Worm (Caenorhabditis elegans) whole organism, L1 larva: ENCODE results near the gene ugt-7.

ENCODE experiments used
- C04F5.9 ChIP-seq: sonication (generic microtip); optimal IDR thresholded peaks from 2 replicates; lab custom pipeline; 2016; ENCODE audit warnings: missing genetic modification characterization, missing compliant biosample characterization
- Y116A8C.19 ChIP-seq: sonication (generic microtip); optimal IDR thresholded peaks from 2 replicates; lab custom pipeline; 2016; ENCODE audit warnings: missing compliant biosample characterization, missing genetic modification characterization, borderline replicate concordance
- aly-2 ChIP-seq: fragments of 150-350 bp; optimal IDR thresholded peaks from 2 replicates; lab custom pipeline; 2014; ENCODE audit warnings: missing biosample characterization, missing genetic modification characterization
- blmp-1 ChIP-seq: fragments of 150-350 bp; optimal IDR thresholded peaks from 2 replicates; lab custom pipeline; 2014; ENCODE audit warnings: missing biosample characterization, missing genetic modification characterization
- ceh-63 ChIP-seq: fragments of 200-800 bp; sonication (Bioruptor generic); optimal IDR thresholded peaks from 2 replicates; lab custom pipeline; 2018; ENCODE audit warnings: mild to moderate bottlenecking, missing genetic modification characterization, missing compliant biosample characterization
- ceh-8 ChIP-seq: fragments of 200-800 bp; sonication (Bioruptor generic); optimal IDR thresholded peaks from 2 replicates; lab custom pipeline; 2018; ENCODE audit warnings: mild to moderate bottlenecking, missing genetic modification characterization, moderate library complexity, missing compliant biosample characterization
- dpl-1 ChIP-seq, 3 experiments: fragments of 150-350 bp in 2 of 3; sonication (generic microtip) in 1 of 3; optimal IDR thresholded peaks; 2 replicates each; lab custom pipeline; 2014 to 2017; ENCODE audit warnings: missing biosample characterization in 3 of 3, missing genetic modification characterization in 3 of 3, missing genetic modification reagents in 3 of 3
- dsc-1 ChIP-seq: sonication (generic microtip); optimal IDR thresholded peaks from 2 replicates; lab custom pipeline; 2016; ENCODE audit warnings: mild to moderate bottlenecking, missing genetic modification characterization, missing compliant biosample characterization
- efl-1 ChIP-seq, 4 experiments: fragments of 150-350 bp; optimal IDR thresholded peaks in 3 of 4; peaks in 1 of 4; 1 replicate in 1 of 4; 2 replicates in 3 of 4; lab custom pipeline; 2014; ENCODE audit warnings: missing biosample characterization in 2 of 4, missing genetic modification characterization in 2 of 4, missing genetic modification reagents in 2 of 4
- egl-13 ChIP-seq: sonication (generic microtip); optimal IDR thresholded peaks from 2 replicates; lab custom pipeline; 2016; ENCODE audit warnings: missing genotype, missing genetic modification reagents, missing genetic modification characterization, missing compliant biosample characterization
- elt-2 ChIP-seq: sonication (generic microtip); optimal IDR thresholded peaks from 2 replicates; lab custom pipeline; 2016; ENCODE audit warnings: missing genetic modification characterization, mild to moderate bottlenecking, inconsistent platforms, missing compliant biosample characterization, missing genetic modification reagents
- ets-5 ChIP-seq: fragments of 200-800 bp; sonication (Bioruptor generic); IDR thresholded peaks from 2 replicates; pipeline ENCODE4 v1.3.6; 2022; ENCODE audit warnings: missing genetic modification characterization, missing compliant biosample characterization
- hlh-17 ChIP-seq: fragments of 200-800 bp; sonication (Bioruptor generic); optimal IDR thresholded peaks from 2 replicates; lab custom pipeline; 2018; ENCODE audit warnings: missing genetic modification characterization, mild to moderate bottlenecking, missing compliant biosample characterization, moderate library complexity, borderline replicate concordance
- hpl-2 ChIP-seq: fragments of 150-350 bp; optimal IDR thresholded peaks from 2 replicates; lab custom pipeline; 2014; ENCODE audit warnings: missing biosample characterization, missing genetic modification reagents, missing genetic modification characterization
- isw-1 ChIP-seq: fragments of 200-800 bp; sonication (Bioruptor generic); IDR thresholded peaks from 2 replicates; pipeline ENCODE4 v1.3.6; 2022; ENCODE audit warnings: missing genetic modification characterization, missing compliant biosample characterization
- jun-1 ChIP-seq: fragments of 150-350 bp; optimal IDR thresholded peaks from 2 replicates; lab custom pipeline; 2014; ENCODE audit warnings: missing biosample characterization, missing genetic modification reagents, missing genetic modification characterization
- mab-9 ChIP-seq: fragments of 200-800 bp; sonication (Bioruptor generic); IDR thresholded peaks from 2 replicates; pipeline ENCODE4 v1.3.6; 2022; ENCODE audit warnings: missing genetic modification reagents, missing genetic modification characterization, missing compliant biosample characterization
- nhr-28 ChIP-seq: fragments of 150-350 bp; optimal IDR thresholded peaks from 2 replicates; lab custom pipeline; 2014; ENCODE audit warnings: missing biosample characterization, missing genetic modification characterization
- nhr-84 ChIP-seq: sonication (generic microtip); optimal IDR thresholded peaks from 2 replicates; lab custom pipeline; 2017; ENCODE audit warnings: missing biosample characterization, missing genetic modification characterization
- pag-3 ChIP-seq: sonication (generic microtip); optimal IDR thresholded peaks from 2 replicates; lab custom pipeline; 2017; ENCODE audit warnings: missing genetic modification characterization, mild to moderate bottlenecking, missing compliant biosample characterization, antibody characterized with exemption, borderline replicate concordance; ENCODE audit not compliant: insufficient read depth
- pax-3 ChIP-seq: fragments of 200-800 bp; sonication (Bioruptor generic); optimal IDR thresholded peaks from 2 replicates; lab custom pipeline; 2018; ENCODE audit warnings: mild to moderate bottlenecking, missing genetic modification characterization, moderate library complexity, missing compliant biosample characterization
- skn-1 ChIP-seq: fragments of 150-350 bp; optimal IDR thresholded peaks from 2 replicates; lab custom pipeline; 2014; ENCODE audit warnings: missing biosample characterization, missing genetic modification characterization
- snu-23 ChIP-seq: sonication (generic microtip); optimal IDR thresholded peaks from 2 replicates; lab custom pipeline; 2016; ENCODE audit warnings: missing genetic modification characterization, missing compliant biosample characterization
- sptf-1 ChIP-seq: fragments of 150-350 bp; optimal IDR thresholded peaks from 2 replicates; lab custom pipeline; 2014; ENCODE audit warnings: missing biosample characterization, missing genetic modification characterization
- sup-37 ChIP-seq: fragments of 200-800 bp; sonication (Bioruptor generic); optimal IDR thresholded peaks from 2 replicates; lab custom pipeline; 2018; ENCODE audit warnings: mild to moderate bottlenecking, missing genetic modification characterization, missing compliant biosample characterization

The ugt-7 gene

DNA sequence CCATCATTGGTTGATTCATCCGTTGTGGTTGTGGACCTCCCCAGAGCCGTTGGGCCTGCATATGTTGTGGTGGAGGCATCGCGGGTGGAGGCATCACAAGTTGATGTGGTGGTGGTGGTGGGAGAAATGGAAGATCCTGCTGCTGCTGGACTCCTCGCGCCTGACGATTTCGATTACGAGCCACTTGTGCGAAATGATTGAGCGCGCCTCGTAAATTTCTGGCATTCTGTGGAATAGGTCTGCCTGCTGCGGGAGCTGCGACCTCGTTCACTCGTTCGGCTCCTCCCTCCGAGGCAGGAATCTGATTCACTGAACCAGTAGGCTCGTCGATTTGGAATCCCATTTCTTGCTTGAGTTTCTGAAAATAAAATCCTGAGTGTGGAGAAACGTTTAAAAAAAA lies 39.7 kb downstream of the ugt-7 start:
- no peak for TF ChIP-seq skn-1 (tag; lab: Kevin White, UChicago)
- TF ChIP-seq dpl-1 (GFP tag; optimal IDR thresholded peaks at IDR 0.05; lab: Kevin White, UChicago): no peak
- no peak for TF ChIP-seq dsc-1 (tag; lab: Kevin White, UChicago)
- TF ChIP-seq sup-37 (GFP tag; lab: Kevin White, UChicago): no peak
- TF ChIP-seq Y116A8C.19 (tag; lab: Kevin White, UChicago): no peak
- TF ChIP-seq ceh-8 (GFP tag; lab: Kevin White, UChicago): no peak
- TF ChIP-seq ets-5 (GFP tag; lab: Robert Waterston, UW): no peak
- no peak for TF ChIP-seq snu-23
- TF ChIP-seq nhr-28 (tag; lab: Kevin White, UChicago): no peak
- TF ChIP-seq C04F5.9: no peak
- no peak for TF ChIP-seq blmp-1 (tag; lab: Kevin White, UChicago)
- no peak for TF ChIP-seq elt-2 (tag; lab: Kevin White, UChicago)

DNA sequence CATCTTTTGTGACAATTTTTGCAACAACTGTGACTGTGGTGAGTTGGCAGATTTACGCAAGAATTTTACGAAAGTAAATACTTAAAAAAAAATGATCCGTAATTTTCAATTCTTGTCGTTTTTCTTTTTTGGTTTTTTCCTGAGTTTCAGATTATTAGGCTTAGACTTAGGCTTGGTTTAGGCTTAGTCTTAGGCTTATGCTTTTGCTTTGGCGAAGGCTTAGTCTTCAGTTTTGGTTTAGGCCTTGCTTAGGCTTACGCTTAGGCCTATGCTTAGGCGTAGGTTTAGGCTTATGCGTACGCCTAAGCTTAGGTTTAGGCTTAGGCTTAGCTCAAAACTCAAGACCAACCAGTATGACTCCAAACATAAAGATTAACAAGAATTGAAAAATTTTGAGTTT lies 42.7 kb downstream of the ugt-7 start:
- TF ChIP-seq pag-3 (tag; lab: Kevin White, UChicago): no peak

DNA sequence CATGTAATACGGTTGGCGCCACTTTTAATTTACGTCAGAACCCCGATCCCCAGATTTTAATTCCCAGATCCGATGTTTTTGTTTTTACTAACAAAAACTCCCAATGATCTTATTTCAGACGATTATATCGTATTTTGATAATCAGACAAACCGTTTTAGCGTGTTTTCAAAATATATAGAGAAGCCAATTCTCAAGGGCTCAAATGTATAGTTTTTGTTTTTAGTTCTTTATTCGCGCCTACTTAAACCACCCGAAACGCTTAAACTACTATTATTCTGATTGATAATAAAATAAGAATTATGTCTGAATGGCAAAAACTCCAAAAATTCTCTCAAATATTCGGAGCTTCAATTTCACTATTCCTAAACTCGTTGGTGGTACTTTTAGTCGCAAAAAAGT lies 43.8 kb downstream of the ugt-7 start, which contains the start of gene str-208:
Gene str-208, plus strand, starts transcription at position 301 of the 400 bp plus-strand sequence.
- TF ChIP-seq pax-3 (tag; lab: Kevin White, UChicago) (no peak), efl-1 (optimal IDR thresholded peaks at IDR 0.05; lab: Kevin White, UChicago) (no peak), efl-1 (GFP tag; optimal IDR thresholded peaks at IDR 0.05 in 1 of 2; lab: Kevin White, UChicago) (peak in 1 of 2 experiments; percentile 4)

ce11 chrV:4951434-4951833 lies 48.9 kb downstream of the ugt-7 start, which contains the start of gene str-207:
Gene str-207 (plus strand): TSS chrV:4951734.
- TF ChIP-seq efl-1 (optimal IDR thresholded peaks at IDR 0.05; lab: Kevin White, UChicago) (no peak), efl-1 (GFP tag; optimal IDR thresholded peaks at IDR 0.05 in 1 of 2; lab: Kevin White, UChicago) (peak in 1 of 2 experiments; percentile 63), hpl-2 (GFP tag; lab: Kevin White, UChicago) (no peak)
- TF ChIP-seq, all 84 proteins: peak for 1

DNA sequence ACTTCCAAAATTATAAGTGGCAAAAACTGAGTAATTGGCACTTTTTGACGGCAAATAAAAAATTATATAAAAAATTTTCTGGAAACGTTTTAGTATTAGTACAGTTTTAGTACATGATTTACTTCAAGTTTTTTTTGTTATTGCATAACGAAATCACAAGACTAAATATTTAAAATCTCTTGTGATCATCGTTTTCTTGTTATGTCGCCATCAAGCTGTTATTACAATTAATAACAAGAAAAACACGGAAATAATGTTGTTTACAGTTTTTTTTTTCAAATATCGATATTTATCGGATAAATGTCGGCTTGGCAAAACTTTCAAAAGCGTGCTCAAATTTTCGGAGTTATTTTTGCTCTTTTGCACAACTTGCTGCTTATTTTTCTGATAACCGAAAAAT lies 51.7 kb downstream of the ugt-7 start, which contains the start of gene str-209:
Gene str-209, plus strand, starts transcription at position 301 of the 400 bp plus-strand sequence.
- TF ChIP-seq egl-13: no peak
- no peak for TF ChIP-seq sptf-1 (tag; lab: Kevin White, UChicago)
- no peak for TF ChIP-seq isw-1 (GFP tag; lab: Robert Waterston, UW)
- TF ChIP-seq ceh-63 (GFP tag; lab: Kevin White, UChicago): no peak
- no peak for TF ChIP-seq mab-9 (GFP tag; lab: Robert Waterston, UW)
- TF ChIP-seq hlh-17 (GFP tag; lab: Kevin White, UChicago): no peak
- no peak for TF ChIP-seq aly-2 (tag; lab: Kevin White, UChicago)
- TF ChIP-seq Y116A8C.19 (tag; lab: Kevin White, UChicago): no peak
- no peak for TF ChIP-seq jun-1 (tag; lab: Kevin White, UChicago)
- TF ChIP-seq pag-3 (tag; lab: Kevin White, UChicago): no peak
- TF ChIP-seq nhr-84: no peak
